Worm (Caenorhabditis elegans): ENCODE data around the gene lipl-3.

DNA sequence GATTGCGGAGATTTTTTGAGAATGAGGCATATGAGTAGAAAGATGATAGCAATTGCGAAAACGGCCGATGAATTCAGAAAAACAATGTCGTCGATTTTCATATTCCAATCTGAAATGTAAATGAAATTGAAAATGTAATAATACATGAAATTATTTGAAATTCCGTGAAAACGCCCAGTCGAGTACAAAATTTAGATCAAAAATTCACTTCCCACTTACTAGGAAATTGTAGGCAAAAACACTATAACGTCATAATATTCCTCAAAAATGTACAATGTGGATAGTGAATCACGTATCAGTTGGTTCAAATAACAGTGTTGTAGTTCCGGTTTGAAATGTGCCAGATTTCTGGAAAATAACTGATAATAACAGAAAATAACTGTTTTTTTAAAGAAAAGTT is 22.8 kb downstream of the lipl-3 start, which contains the start of gene str-256:
- TF ChIP-seq lir-3 (tag; optimal IDR thresholded peaks at IDR 0.05) (no peak), pha-4 (GFP tag; IDR thresholded peaks at IDR 0.05) (no peak), pha-4 (tag; optimal IDR thresholded peaks at IDR 0.05) (no peak), lin-29 (GFP tag; IDR thresholded peaks at IDR 0.05) (no peak), lin-15B (tag; optimal IDR thresholded peaks at IDR 0.05) (no peak), fkh-10 (GFP tag; optimal IDR thresholded peaks at IDR 0.05) (no peak), ceh-44 (GFP tag; IDR thresholded peaks at IDR 0.05) (no peak), nhr-11 (tag; optimal IDR thresholded peaks at IDR 0.05) (no peak), zag-1 (tag; optimal IDR thresholded peaks at IDR 0.05) (no peak)
